Fruit fly (Drosophila melanogaster) ovary, adult (tissue): ENCODE results near the gene ATP7.

Experiments used
- CG17801 ChIP-seq: fragments of 200-800 bp; optimal IDR thresholded peaks from 2 replicates; lab custom pipeline; 2019; ENCODE audit warnings: missing biosample characterization, mild to moderate bottlenecking, missing genetic modification characterization, moderate library complexity; ENCODE audit not compliant: partially characterized antibody

The ATP7 gene

DNA sequence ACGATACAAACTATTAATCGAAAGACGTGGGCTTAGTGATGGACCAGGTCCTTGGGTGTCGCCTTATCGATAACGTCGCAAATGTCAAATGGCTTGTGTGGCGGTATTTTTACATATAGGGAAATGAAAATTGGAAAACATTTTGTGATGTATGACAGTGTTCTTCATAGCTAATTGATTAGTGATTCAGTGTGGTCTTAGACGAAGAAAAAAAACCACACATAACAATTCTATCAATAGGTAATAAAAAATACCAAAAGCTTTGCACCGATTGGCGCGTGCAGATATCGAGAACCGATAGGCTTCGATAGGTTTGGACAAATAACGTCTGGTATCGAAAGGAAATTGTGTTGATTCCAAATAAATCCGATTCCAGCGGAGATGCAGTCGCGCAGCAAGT, 14.0 kb downstream of the ATP7 start, which contains the start of the genes Nrd1 and CG1847:
Nrd1 (minus strand) TSS at position 28 of the 400 bp plus-strand sequence.
CG1847 (plus strand) TSS at position 305 of the 400 bp plus-strand sequence.
- no peak for TF ChIP-seq CG17801 (GFP tag; lab: Kevin White, UChicago)

DNA sequence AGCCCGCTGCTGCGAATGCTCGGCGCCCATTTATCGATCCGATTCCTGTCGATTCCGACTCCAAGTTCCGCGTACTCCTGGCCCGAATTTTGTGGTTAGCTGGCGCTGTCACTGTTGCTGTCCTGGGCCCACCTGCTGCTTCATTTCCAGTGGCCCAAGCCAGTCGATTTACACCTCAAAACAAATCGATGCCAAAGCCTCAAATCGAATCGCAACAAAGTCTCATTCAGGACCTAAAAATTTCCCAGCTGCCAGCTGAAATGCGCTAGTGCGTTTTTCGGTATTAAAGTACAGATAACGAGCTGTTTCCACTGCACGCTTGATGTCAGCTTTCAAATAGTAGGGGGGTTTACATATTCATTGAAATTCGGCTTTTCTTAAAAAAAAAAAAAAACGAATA, 17.7 kb downstream of the ATP7 start, which contains the start of gene BORCS5:
BORCS5 (minus strand) TSS at position 263 of the 400 bp plus-strand sequence.
- no peak for TF ChIP-seq CG17801 (GFP tag; lab: Kevin White, UChicago)

DNA sequence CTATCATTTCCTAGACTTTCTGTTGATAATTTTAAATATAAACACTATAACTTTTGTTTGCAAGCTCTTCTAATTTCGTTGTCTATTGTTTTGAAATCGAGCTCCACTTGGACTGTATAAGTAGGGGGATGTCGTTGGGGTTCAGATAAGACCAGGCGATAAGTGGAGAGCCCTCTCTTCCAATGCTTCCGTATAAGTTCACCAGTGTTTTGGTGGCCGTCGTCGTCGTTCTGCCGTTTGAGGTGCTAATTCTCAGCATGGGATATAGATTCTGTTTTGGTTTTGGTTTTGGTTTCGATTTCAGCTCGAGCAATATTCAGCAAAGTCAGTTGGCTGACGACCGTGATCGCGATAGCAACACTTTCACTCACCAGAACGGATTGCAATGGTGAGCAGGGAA, 18.3 kb downstream of the ATP7 start, which contains the start of gene CG15739:
CG15739 (plus strand) TSS at position 204 of the 400 bp plus-strand sequence.
- no peak for TF ChIP-seq CG17801 (GFP tag; lab: Kevin White, UChicago)

DNA sequence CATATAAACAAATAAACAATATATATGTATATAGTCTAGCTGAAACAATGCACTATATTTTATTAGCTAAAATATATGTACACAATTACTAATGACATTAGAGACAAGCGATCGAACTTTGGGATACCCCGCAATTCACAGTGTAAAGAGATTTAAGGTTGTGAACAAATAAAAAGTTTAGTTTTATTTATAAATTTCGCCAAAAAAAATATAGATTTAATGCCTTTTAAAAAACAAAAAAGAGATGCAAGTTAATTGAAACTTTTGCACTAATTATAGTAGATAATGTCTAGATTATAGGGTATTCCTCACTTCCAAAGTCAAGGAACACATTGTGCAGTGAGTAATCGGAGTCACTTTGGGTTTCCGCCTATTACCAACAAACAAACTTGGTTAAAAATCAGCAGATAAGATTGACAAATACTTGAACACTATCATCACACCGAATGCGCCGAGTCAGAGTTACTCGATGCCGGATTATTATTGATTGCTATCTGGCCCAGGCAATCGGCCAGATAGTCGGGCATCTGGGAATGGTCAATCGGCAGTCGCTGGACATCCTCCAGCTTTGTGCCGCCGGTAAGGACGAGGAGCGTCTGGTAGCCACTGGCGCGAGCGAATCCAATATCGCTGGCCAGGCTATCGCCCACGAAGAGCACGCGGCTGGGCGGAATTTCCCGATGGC, 20.5 kb downstream of the ATP7 start:
- TF ChIP-seq CG17801 (GFP tag; lab: Kevin White, UChicago) = peak; percentile 3

DNA sequence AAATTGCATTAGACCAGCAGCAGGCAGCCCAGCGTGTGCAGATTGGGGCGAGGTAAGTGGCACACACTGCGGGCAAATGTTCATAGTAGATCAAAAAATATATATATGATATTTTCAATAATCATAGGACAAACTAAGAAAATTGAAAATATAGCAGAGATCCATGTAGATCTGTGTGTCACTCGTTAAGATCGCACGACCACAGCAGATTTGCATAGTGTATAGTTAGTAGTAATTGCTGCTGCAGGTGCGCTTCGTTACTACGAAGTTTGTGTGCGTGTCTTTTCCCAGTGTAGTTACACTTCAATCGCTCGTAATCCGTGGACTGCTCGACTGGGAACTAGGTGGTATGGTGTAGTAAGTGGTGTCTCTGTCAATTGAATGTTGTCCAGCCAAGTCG, 22.3 kb downstream of the ATP7 start, which contains the start of gene CG10352:
CG10352 (minus strand) TSS at position 4 of the 400 bp plus-strand sequence.
- TF ChIP-seq CG17801 (GFP tag; lab: Kevin White, UChicago) = no peak

DNA sequence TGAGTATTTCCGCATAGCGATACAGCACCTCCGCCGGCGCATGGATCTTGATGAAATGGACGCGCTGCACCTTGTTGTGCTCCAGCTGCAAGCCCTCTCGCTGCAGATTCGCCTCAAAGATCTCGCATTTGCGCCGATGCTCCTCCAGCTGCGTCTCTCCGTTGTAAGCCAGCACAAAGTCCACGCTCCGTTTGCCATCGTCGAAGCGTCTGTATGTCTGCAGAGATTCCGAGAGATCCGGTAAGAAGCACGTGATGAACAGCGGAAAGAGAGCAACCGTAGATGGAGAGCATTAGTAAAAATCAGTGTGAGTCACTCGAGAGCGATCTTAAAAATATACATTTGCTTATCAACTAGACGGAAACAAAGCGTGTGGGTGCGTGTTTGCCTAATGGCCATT, 26.9 kb downstream of the ATP7 start:
- TF ChIP-seq CG17801 (GFP tag; lab: Kevin White, UChicago) = no peak

DNA sequence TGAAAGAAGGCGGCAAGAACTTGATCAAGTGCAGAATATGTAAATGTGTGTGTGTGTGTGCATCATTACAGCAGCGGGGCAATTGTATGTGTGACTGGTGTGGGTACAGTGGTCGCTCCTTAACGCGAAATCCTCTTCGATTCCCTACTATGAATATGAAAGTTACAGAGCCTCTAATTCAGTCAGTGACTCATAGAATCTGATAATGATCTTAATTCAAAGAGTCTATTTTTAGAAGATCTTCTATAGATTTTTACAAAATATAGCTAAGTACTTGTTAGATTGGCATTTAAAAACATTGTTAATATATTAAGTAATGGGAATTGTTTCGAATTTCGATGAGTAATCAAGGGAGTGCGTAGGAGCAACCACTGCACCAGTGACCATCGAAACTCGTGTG, 27.6 kb downstream of the ATP7 start:
- TF ChIP-seq CG17801 (GFP tag; lab: Kevin White, UChicago) = peak; percentile 13

DNA sequence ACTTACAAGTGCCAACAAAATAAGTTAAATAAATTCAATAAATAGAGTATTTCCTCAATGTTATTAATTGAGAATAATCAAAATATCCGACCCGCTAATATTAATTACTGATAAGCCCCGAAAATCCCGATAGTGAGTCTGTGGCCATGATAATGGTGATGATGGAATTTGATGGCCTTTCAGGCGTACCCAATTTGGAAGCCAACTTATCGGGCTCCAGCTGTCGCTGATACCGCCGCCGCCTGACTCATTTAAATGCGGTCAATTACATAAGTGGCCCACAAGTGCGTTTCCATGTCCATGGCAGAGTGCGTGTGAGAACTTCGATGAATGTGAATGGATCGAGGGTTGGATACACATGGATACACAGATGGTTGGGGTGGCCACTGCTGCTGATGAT, 29.3 kb downstream of the ATP7 start:
- TF ChIP-seq CG17801 (GFP tag; lab: Kevin White, UChicago) = no peak

DNA sequence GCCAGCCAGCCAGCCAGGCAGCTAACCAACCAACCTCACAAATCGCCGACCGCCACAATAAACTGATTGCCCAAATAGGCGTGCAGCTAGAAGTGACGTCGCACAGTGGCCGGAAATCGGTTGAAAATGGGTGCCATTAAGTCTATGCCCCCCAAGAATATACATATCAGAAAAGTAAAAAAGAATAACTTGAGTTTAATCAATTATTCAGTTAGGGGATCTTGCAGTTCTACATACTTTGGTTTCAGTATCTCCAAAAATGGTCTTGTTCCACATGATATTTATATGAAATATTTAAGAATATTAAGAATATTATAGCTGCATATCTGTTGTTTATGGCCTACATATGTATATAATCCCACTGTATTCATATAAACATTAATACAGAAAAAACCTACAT, 30.5 kb downstream of the ATP7 start:
- TF ChIP-seq CG17801 (GFP tag; lab: Kevin White, UChicago) = no peak

DNA sequence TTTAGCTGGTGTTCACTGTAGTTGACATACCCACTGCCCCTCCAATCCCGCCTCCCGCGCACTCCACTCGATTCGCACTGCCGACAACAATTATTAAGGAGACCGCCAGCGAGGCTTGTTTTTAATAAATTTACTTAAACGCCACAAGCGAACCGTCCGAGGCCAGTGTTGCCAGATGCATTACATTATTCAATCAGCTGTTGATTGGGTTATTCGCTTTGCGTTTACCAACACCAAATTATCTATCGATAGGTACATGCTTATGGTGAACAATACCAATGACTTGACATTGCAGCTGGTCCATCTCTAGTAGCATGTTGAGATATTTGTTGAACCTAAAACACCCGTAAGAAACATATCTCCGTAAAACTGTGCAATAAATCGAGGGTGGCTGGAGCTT, 32.2 kb downstream of the ATP7 start, which contains the start of the genes CG10353 and SelG:
CG10353 (minus strand) TSS at position 187 of the 400 bp plus-strand sequence.
SelG (plus strand) TSS at position 309 of the 400 bp plus-strand sequence.
- peak; percentile 71 for TF ChIP-seq CG17801 (GFP tag; lab: Kevin White, UChicago)

DNA sequence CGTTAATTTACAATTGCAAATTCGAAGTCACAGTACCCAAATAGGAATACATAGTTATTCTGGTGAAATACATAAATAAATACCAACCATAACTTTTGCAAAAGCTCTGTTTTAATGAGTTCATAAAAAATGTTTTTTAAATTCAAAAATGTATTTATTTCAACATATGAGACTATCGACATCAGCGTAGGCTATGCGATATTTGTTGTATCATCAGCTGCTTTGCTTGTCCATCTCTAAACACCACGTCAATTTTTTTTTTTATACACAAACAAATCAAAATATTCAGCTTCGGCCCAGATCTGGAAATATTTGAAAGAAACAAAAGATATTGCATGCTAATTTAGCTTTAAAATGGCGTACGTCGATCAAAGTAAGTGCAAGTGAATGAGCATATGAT, 33.3 kb downstream of the ATP7 start, which contains the start of gene CG1840:
CG1840 (plus strand) TSS at position 211 of the 400 bp plus-strand sequence.
- TF ChIP-seq CG17801 (GFP tag; lab: Kevin White, UChicago) = peak; percentile 33

DNA sequence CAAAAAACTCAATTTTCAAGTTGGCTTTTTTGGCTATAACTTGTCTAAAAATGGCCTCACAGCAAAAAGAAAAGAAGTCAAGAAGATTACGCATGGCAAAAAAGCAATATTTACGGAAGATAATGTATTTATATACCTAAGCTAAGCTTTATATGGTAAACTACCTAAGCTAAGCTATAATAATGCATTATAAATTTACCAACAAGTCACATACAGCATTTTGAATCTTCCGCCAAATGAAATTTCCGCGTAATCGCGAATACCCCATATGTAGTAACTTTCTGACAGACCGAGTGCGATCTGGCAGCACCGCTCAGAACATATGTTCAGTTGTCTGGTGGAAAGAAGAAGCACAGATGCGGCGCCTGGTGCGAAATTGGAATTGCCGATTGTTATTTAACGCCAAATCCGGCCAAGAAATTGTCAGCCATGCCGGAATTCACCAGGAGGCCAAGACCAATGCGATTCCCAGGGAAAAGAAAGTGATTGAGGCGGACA, 36.9 kb downstream of the ATP7 start, which contains the start of gene sicily:
sicily (plus strand) TSS at position 51 of the 498 bp plus-strand sequence.
- TF ChIP-seq CG17801 (GFP tag; lab: Kevin White, UChicago) = peak; percentile 42

DNA sequence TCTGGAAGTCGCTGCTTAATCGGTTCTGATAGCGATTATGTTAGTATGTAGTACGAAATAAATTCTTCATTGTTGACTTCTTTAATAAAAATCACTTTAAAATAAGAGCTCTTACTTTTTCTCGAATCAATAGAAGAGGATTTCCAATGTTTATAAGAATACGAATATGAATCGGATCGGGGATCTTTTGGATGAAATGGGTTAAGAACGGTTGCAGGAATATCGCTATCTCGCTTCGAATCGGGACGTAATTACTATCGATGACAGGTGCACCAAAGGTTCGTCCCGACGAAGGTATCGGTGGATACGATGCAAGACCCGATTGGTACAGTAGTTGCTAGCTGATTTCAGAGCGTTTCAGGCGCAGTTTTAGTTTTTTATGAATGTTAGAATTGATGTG, 38.8 kb downstream of the ATP7 start, which contains the start of gene wisp:
wisp (plus strand) TSS at position 301 of the 400 bp plus-strand sequence.
- no peak for TF ChIP-seq CG17801 (GFP tag; lab: Kevin White, UChicago)

DNA sequence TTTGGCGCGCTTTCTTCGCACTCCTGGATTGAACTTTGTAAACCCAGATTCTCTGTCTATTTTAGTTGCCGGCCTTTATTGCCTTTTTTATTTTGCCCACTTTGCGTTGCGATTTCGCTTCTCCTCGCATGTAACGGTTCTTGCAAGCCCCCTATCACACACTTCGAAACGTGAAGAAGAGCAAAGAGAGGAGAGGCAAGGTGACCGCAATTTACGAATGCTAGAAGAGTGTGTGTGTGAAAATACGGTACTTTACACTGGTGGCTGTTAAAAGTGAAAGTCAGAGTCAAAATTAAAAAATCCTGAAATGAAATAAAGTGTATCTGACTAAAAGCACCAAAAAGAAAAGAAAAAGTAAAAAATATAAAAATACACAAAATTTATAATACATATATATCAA, 39.4 kb downstream of the ATP7 start:
- TF ChIP-seq CG17801 (GFP tag; lab: Kevin White, UChicago) = no peak

DNA sequence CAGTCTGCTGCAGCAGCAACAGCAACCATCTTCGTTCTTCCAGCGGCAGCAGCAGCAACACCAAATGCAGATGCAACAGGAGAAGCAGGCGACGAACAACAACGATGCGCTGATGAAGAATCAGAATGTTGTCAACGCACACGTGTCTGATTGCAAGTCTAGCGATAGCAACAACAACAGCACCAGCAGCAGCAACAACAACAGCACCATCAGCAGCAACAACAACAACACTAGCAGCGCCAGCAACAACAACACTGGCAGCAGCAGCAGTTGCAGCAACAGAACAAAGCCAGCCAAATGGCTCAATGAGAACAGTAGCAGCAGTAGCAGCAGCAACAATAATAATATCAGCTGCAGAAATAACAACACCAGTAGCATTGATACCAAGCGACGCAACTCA, 40.3 kb downstream of the ATP7 start:
- TF ChIP-seq CG17801 (GFP tag; lab: Kevin White, UChicago) = no peak
